Fruit fly (Drosophila melanogaster) whole organism, pupa: Measurements from ENCODE around the gene CG2200.

Source experiments
- CG10348 ChIP-seq: fragments of 200-800 bp; sonication (Bioruptor generic); IDR thresholded peaks from 2 replicates; pipeline ENCODE4 v1.3.6; 2022; ENCODE audit warnings: missing biosample characterization, missing genetic modification characterization
- CG8301 ChIP-seq: fragments of 200-800 bp; sonication (Bioruptor generic); optimal IDR thresholded peaks from 2 replicates; lab custom pipeline; 2018; ENCODE audit warnings: missing biosample characterization, mild to moderate bottlenecking, missing genetic modification characterization
- D1 ChIP-seq: fragments of 200-800 bp; sonication (Bioruptor generic); optimal IDR thresholded peaks from 2 replicates; lab custom pipeline; 2018; ENCODE audit warnings: missing biosample characterization, mild to moderate bottlenecking, missing genetic modification characterization, moderate library complexity
- Pif1B ChIP-seq: fragments of 200-800 bp; sonication (Bioruptor generic); optimal IDR thresholded peaks from 3 replicates; lab custom pipeline; 2016; ENCODE audit warnings: missing biosample characterization, missing genetic modification characterization
- rn ChIP-seq: fragments of 200-800 bp; sonication (Bioruptor generic); IDR thresholded peaks from 2 replicates; pipeline ENCODE4 v1.3.6; 2022; ENCODE audit warnings: missing biosample characterization, missing genetic modification characterization

DNA sequence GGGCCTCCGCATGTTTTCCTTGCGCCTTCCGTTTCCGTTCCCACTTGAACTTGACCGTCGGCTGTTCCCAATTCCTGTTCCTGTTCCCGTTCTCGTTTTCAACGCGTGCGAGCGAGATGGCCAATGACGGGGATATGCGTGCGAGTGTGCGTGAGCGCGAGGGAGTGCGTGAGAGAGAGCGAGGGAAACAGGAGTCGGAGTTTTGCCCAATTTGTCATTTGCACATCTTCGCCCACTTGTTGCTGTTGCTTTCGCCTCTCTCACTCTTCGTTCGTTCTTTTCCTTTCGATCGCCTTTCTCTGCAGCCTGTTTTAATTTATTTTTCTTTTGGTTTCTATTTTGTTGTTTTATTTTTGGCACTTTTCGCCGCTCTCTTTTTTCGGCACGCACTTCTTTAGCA is 17.7 kb downstream of the CG2200 start:
- TF ChIP-seq CG8301 (tag; lab: Kevin White, UChicago) (peak; percentile 26), CG10348 (GFP tag; lab: Robert Waterston, UW) (no peak), D1 (no peak), rn (GFP tag; lab: Robert Waterston, UW) (no peak), Pif1B (GFP tag; lab: Kevin White, UChicago) (no peak)
